Worm (Caenorhabditis elegans) whole organism, midembryonic: Measurements from ENCODE around the gene eftu-2.

ENCODE experiments used
- flt-1 ChIP-seq: fragments of 200-800 bp; sonication (Bioruptor generic); IDR thresholded peaks from 2 replicates; pipeline ENCODE4 v1.3.6; 2022; ENCODE audit warnings: missing genetic modification characterization, missing compliant biosample characterization
- med-1 ChIP-seq: sonication (generic microtip); optimal IDR thresholded peaks from 2 replicates; lab custom pipeline; 2017; ENCODE audit warnings: missing genetic modification characterization, mild to moderate bottlenecking, missing compliant biosample characterization, antibody characterized with exemption, missing genetic modification reagents; ENCODE audit not compliant: insufficient read depth
- ref-1 ChIP-seq: fragments of 200-800 bp; sonication (Bioruptor generic); conservative IDR thresholded peaks from 2 replicates; pipeline ENCODE4 v1.3.6; 2022; ENCODE audit warnings: missing genetic modification reagents, missing genetic modification characterization, missing compliant biosample characterization
- tab-1 ChIP-seq: fragments of 200-800 bp; sonication (Bioruptor generic); IDR thresholded peaks from 2 replicates; pipeline ENCODE4 v1.3.6; 2022; ENCODE audit warnings: missing genetic modification characterization, missing compliant biosample characterization

DNA sequence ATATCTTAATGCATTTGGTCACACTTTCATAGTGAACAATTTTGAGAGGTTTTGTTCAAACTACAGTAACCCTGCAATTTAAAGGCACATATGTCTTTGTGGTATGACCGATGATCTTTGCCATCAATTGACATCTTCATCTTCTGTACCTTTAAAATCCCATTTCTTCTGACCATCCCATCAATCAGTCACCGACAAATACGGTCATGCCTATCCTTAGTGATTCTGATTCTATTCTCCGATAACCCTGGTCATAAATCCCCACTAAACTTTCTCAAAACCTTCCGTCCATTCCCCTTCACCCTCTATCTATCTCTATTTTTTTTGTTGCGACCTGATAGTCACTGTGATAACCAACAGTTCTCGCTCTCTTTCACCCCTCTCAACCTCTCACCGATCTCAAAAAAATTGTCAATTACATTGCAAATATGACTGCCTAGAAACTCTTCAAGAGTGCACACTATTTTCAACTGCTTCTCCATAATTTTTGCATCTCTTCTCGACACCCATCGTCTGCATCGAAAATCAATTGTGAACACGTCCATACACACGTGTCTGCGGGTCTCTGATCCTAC lies 45.2 kb upstream of the eftu-2 start:
- TF ChIP-seq flt-1 (no peak), tab-1 (no peak), ref-1 (GFP tag; lab: Robert Waterston, UW) (no peak), med-1 (no peak)
